Fruit fly (Drosophila melanogaster) whole organism, pupa: Measurements from ENCODE around the gene Sfp24Ba.

Experiments used
- EcR ChIP-seq: fragments of 200-800 bp; sonication (Bioruptor generic); optimal IDR thresholded peaks from 3 replicates; lab custom pipeline; 2019; ENCODE audit warnings: missing biosample characterization, missing genetic modification characterization, mild to moderate bottlenecking, moderate library complexity, missing genetic modification reagents
- gl ChIP-seq: fragments of 200-800 bp; sonication (Bioruptor generic); optimal IDR thresholded peaks from 2 replicates; lab custom pipeline; 2018; ENCODE audit warnings: missing biosample characterization, mild to moderate bottlenecking, missing genetic modification characterization

dm6 chr2L:3631262-3632046, 36.9 kb downstream of the Sfp24Ba start:
- TF ChIP-seq EcR (GFP tag; lab: Kevin White, UChicago): peak; percentile 70
- no peak for TF ChIP-seq gl
